Worm (Caenorhabditis elegans) whole organism, midembryonic: ENCODE results near the gene F10E9.3.

Experiments used
- T22C8.4 ChIP-seq: fragments of 200-800 bp; sonication (Bioruptor generic); IDR thresholded peaks from 2 replicates; pipeline ENCODE4 v1.3.6; 2022; ENCODE audit warnings: missing genetic modification characterization, missing compliant biosample characterization
- cog-1 ChIP-seq: sonication (generic microtip); optimal IDR thresholded peaks from 2 replicates; lab custom pipeline; 2016; ENCODE audit warnings: missing genetic modification characterization, missing compliant biosample characterization
- flt-1 ChIP-seq: fragments of 200-800 bp; sonication (Bioruptor generic); IDR thresholded peaks from 2 replicates; pipeline ENCODE4 v1.3.6; 2022; ENCODE audit warnings: missing genetic modification characterization, missing compliant biosample characterization
- klf-2 ChIP-seq: fragments of 200-800 bp; sonication (Bioruptor generic); conservative IDR thresholded peaks from 2 replicates; pipeline ENCODE4 v1.3.6; 2022; ENCODE audit warnings: missing genetic modification reagents, missing genetic modification characterization, missing compliant biosample characterization
- med-1 ChIP-seq: sonication (generic microtip); optimal IDR thresholded peaks from 2 replicates; lab custom pipeline; 2017; ENCODE audit warnings: missing genetic modification characterization, mild to moderate bottlenecking, missing compliant biosample characterization, antibody characterized with exemption, missing genetic modification reagents; ENCODE audit not compliant: insufficient read depth
- tab-1 ChIP-seq: fragments of 200-800 bp; sonication (Bioruptor generic); IDR thresholded peaks from 2 replicates; pipeline ENCODE4 v1.3.6; 2022; ENCODE audit warnings: missing genetic modification characterization, missing compliant biosample characterization

DNA sequence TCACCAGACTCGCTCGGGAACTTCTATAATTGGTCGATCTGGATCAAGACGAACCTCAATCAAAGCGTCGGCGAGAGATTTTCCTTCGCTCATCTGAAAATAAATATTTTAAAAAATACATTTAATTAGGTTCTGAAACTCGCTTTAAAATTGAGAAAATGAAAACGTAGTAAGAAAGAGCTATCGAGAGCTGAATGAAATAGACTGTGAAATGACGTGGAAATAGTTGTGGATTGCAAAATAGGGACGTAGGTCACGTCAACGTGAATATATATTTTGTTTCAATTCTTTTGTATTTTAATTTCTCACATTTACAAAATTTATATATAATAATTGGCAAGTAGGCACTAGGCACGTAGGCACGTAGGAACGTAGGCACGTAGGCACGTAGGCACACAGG is 23.6 kb downstream of the F10E9.3 start, which contains the start of gene ZC262.4:
- TF ChIP-seq cog-1 (no peak), klf-2 (GFP tag; lab: Robert Waterston, UW) (no peak), tab-1 (GFP tag; lab: Robert Waterston, UW) (no peak), flt-1 (GFP tag; lab: Robert Waterston, UW) (no peak), med-1 (GFP tag; lab: Kevin White, UChicago) (no peak), T22C8.4 (GFP tag; lab: Robert Waterston, UW) (no peak)
